Fruit fly (Drosophila melanogaster): ENCODE data around the gene CG42814.

dm6 chr3R:27208724-27209343 lies 20.4 kb downstream of the CG42814 start:
- TF ChIP-seq EcR (GFP tag; optimal IDR thresholded peaks at IDR 0.05): no peak
- no peak for TF ChIP-seq CG10348 (GFP tag; IDR thresholded peaks at IDR 0.05)
- TF ChIP-seq rn (GFP tag; IDR thresholded peaks at IDR 0.05): no peak
- TF ChIP-seq Pif1B (GFP tag; optimal IDR thresholded peaks at IDR 0.05): no peak
- TF ChIP-seq fd96Ca (GFP tag; IDR thresholded peaks at IDR 0.05): no peak
- TF ChIP-seq CG9948 (tag; optimal IDR thresholded peaks at IDR 0.05): no peak
- no peak for TF ChIP-seq Ets98B (GFP tag; IDR thresholded peaks at IDR 0.05)
- TF ChIP-seq Pif1A (GFP tag; optimal IDR thresholded peaks at IDR 0.05): no peak
- TF ChIP-seq CG4496 (GFP tag; IDR thresholded peaks at IDR 0.05): no peak
- TF ChIP-seq CG12605 (GFP tag; IDR thresholded peaks at IDR 0.05): no peak
- TF ChIP-seq CG15710 (tag; optimal IDR thresholded peaks at IDR 0.05): no peak
- TF ChIP-seq CG8301 (tag; optimal IDR thresholded peaks at IDR 0.05): no peak
- no peak for TF ChIP-seq D1 (tag; optimal IDR thresholded peaks at IDR 0.05)
- TF ChIP-seq CG32121 (GFP tag; IDR thresholded peaks at IDR 0.05): no peak

Measured in whole organism, pupa.